Fruit fly (Drosophila melanogaster) whole organism, embryonic: Measurements from ENCODE around the gene mib2.

ENCODE experiments used
- Adf1 ChIP-seq: fragments of 200-800 bp; sonication (Bioruptor generic); IDR thresholded peaks from 2 replicates; pipeline ENCODE4 v1.3.6; 2022; ENCODE audit warnings: missing biosample characterization, missing genetic modification characterization
- B-H1 ChIP-seq: fragments of 200-800 bp; sonication (Bioruptor generic); IDR thresholded peaks from 3 replicates; pipeline ENCODE4 v1.3.6; 2022; ENCODE audit warnings: missing biosample characterization, missing genetic modification characterization
- Bdp1 ChIP-seq: fragments of 200-800 bp; sonication (Bioruptor generic); optimal IDR thresholded peaks from 3 replicates; lab custom pipeline; 2016; ENCODE audit warnings: missing biosample characterization, missing genetic modification characterization
- CG10462 ChIP-seq: fragments of 200-800 bp; sonication (Bioruptor generic); optimal IDR thresholded peaks from 2 replicates; lab custom pipeline; 2016; ENCODE audit warnings: missing biosample characterization, missing genetic modification characterization
- CG11696 ChIP-seq: fragments of 200-800 bp; sonication (Bioruptor generic); IDR thresholded peaks from 2 replicates; pipeline ENCODE4 v1.3.6; 2022; ENCODE audit warnings: missing biosample characterization, missing genetic modification characterization
- CG11723 ChIP-seq: fragments of 200-800 bp; sonication (Bioruptor generic); optimal IDR thresholded peaks from 2 replicates; lab custom pipeline; 2017; ENCODE audit warnings: missing biosample characterization, mild to moderate bottlenecking, missing genetic modification characterization
- CG12155 ChIP-seq: fragments of 200-800 bp; sonication (Bioruptor generic); optimal IDR thresholded peaks from 3 replicates; lab custom pipeline; 2016; ENCODE audit warnings: missing biosample characterization, missing genetic modification characterization
- CG14667 ChIP-seq: fragments of 200-800 bp; sonication (Bioruptor generic); IDR thresholded peaks from 2 replicates; pipeline ENCODE4 v1.3.6; 2022; ENCODE audit warnings: missing biosample characterization, missing genetic modification characterization
- CG14860 ChIP-seq: fragments of 200-800 bp; sonication (Bioruptor generic); IDR thresholded peaks from 3 replicates; pipeline ENCODE4 v1.3.6; 2022; ENCODE audit warnings: missing biosample characterization, missing genetic modification characterization; ENCODE audit not compliant: partially characterized antibody
- CG15514 ChIP-seq: fragments of 200-800 bp; sonication (Bioruptor generic); optimal IDR thresholded peaks from 3 replicates; lab custom pipeline; 2017; ENCODE audit warnings: missing biosample characterization, missing genetic modification characterization, mild to moderate bottlenecking, moderate library complexity, missing genetic modification reagents
- CG15601 ChIP-seq: fragments of 200-800 bp; sonication (Bioruptor generic); optimal IDR thresholded peaks from 3 replicates; lab custom pipeline; 2019; ENCODE audit warnings: missing biosample characterization, mild to moderate bottlenecking, missing genetic modification characterization, moderate library complexity
- CG17829 ChIP-seq: fragments of 200-800 bp; optimal IDR thresholded peaks from 2 replicates; lab custom pipeline; 2019; ENCODE audit warnings: missing biosample characterization, mild to moderate bottlenecking, missing genetic modification characterization, moderate library complexity
- CG1792 ChIP-seq: fragments of 200-800 bp; sonication (Bioruptor generic); optimal IDR thresholded peaks from 2 replicates; lab custom pipeline; 2016; ENCODE audit warnings: missing biosample characterization, missing genetic modification characterization
- CG18599 ChIP-seq: fragments of 200-800 bp; sonication (Bioruptor generic); optimal IDR thresholded peaks from 3 replicates; lab custom pipeline; 2017; ENCODE audit warnings: missing biosample characterization, missing genetic modification characterization, mild to moderate bottlenecking, moderate library complexity, missing genetic modification reagents
- CG2712 ChIP-seq: fragments of 200-800 bp; optimal IDR thresholded peaks from 3 replicates; lab custom pipeline; 2019; ENCODE audit warnings: missing biosample characterization, mild to moderate bottlenecking, missing genetic modification characterization, moderate library complexity
- CG3726 ChIP-seq: fragments of 200-800 bp; sonication (Bioruptor generic); IDR thresholded peaks from 3 replicates; pipeline ENCODE4, ENCODE4 v1.3.6; 2022; ENCODE audit warnings: missing biosample characterization, missing genetic modification characterization
- CG5180 ChIP-seq: fragments of 200-800 bp; sonication (Bioruptor generic); optimal IDR thresholded peaks from 3 replicates; lab custom pipeline; 2017; ENCODE audit warnings: missing biosample characterization, missing genetic modification characterization, mild to moderate bottlenecking, moderate library complexity, missing genetic modification reagents
- CG5953 ChIP-seq: fragments of 200-800 bp; sonication (Bioruptor generic); IDR thresholded peaks from 2 replicates; pipeline ENCODE4 v1.3.6; 2022; ENCODE audit warnings: missing biosample characterization, missing genetic modification characterization
- CG6854 ChIP-seq: fragments of 200-800 bp; sonication (Bioruptor generic); optimal IDR thresholded peaks from 3 replicates; lab custom pipeline; 2017; ENCODE audit warnings: missing biosample characterization, mild to moderate bottlenecking, missing genetic modification characterization
- CG7987 ChIP-seq: fragments of 200-800 bp; sonication (Bioruptor generic); optimal IDR thresholded peaks from 2 replicates; lab custom pipeline; 2018; ENCODE audit warnings: missing biosample characterization, mild to moderate bottlenecking, missing genetic modification characterization, moderate library complexity
- CG8290 ChIP-seq, 3 experiments: fragments of 200-800 bp; sonication (Bioruptor generic); optimal IDR thresholded peaks; 2 replicates each; lab custom pipeline; 2016 to 2019; ENCODE audit warnings: missing biosample characterization in 3 of 3, missing genetic modification characterization in 3 of 3, mild to moderate bottlenecking in 2 of 3, moderate library complexity in 1 of 3
- CG8359 ChIP-seq: fragments of 200-800 bp; sonication (Bioruptor generic); optimal IDR thresholded peaks from 2 replicates; lab custom pipeline; 2017; ENCODE audit warnings: missing biosample characterization, mild to moderate bottlenecking, missing genetic modification characterization, borderline replicate concordance
- CG8388 ChIP-seq: fragments of 200-800 bp; sonication (Bioruptor generic); optimal IDR thresholded peaks from 2 replicates; lab custom pipeline; 2019; ENCODE audit warnings: missing biosample characterization, mild to moderate bottlenecking, missing genetic modification characterization, moderate library complexity
- CkIIα-i1 ChIP-seq: fragments of 200-800 bp; sonication (Bioruptor generic); IDR thresholded peaks from 2 replicates; pipeline ENCODE4 v1.3.6; 2022; ENCODE audit warnings: missing biosample characterization, missing genetic modification characterization
- CrebB ChIP-seq: fragments of 200-800 bp; sonication (Bioruptor generic); optimal IDR thresholded peaks from 3 replicates; lab custom pipeline; 2018; ENCODE audit warnings: missing biosample characterization, mild to moderate bottlenecking, missing genetic modification characterization
- Ets97D ChIP-seq: fragments of 200-800 bp; sonication (Bioruptor generic); optimal IDR thresholded peaks from 3 replicates; lab custom pipeline; 2016; ENCODE audit warnings: missing biosample characterization, missing genetic modification characterization
- HLH4C ChIP-seq: fragments of 200-800 bp; sonication (Bioruptor generic); IDR thresholded peaks from 3 replicates; pipeline ENCODE4 v1.3.6; 2022; ENCODE audit warnings: missing biosample characterization, missing genetic modification characterization; ENCODE audit not compliant: partially characterized antibody
- HLH54F ChIP-seq: fragments of 200-800 bp; sonication (Bioruptor generic); optimal IDR thresholded peaks from 3 replicates; lab custom pipeline; 2016; ENCODE audit warnings: missing biosample characterization, missing genetic modification characterization
- HmgD ChIP-seq: fragments of 200-800 bp; sonication (Bioruptor generic); optimal IDR thresholded peaks from 3 replicates; lab custom pipeline; 2016; ENCODE audit warnings: missing biosample characterization, missing genetic modification characterization
- Hmr ChIP-seq: fragments of 200-800 bp; sonication (Bioruptor generic); optimal IDR thresholded peaks from 3 replicates; lab custom pipeline; 2017; ENCODE audit warnings: mild to moderate bottlenecking, missing biosample characterization, missing genetic modification reagents, missing genetic modification characterization
- MBD-R2 ChIP-seq: fragments of 200-800 bp; sonication (Bioruptor generic); IDR thresholded peaks from 2 replicates; pipeline ENCODE4 v1.3.6; 2022; ENCODE audit warnings: missing biosample characterization, missing genetic modification characterization
- MESR4 ChIP-seq: fragments of 200-800 bp; sonication (Bioruptor generic); optimal IDR thresholded peaks from 2 replicates; lab custom pipeline; 2018; ENCODE audit warnings: missing biosample characterization, mild to moderate bottlenecking, missing genetic modification characterization, moderate library complexity
- Optix ChIP-seq: fragments of 200-800 bp; sonication (Bioruptor generic); IDR thresholded peaks from 3 replicates; pipeline ENCODE4 v1.3.6; 2022; ENCODE audit warnings: missing biosample characterization, missing genetic modification characterization
- Ptx1 ChIP-seq: fragments of 200-800 bp; sonication (Bioruptor generic); IDR thresholded peaks from 2 replicates; pipeline ENCODE4 v1.3.6; 2022; ENCODE audit warnings: missing biosample characterization, missing genetic modification characterization
- Ravus ChIP-seq: fragments of 200-800 bp; sonication (Bioruptor generic); IDR thresholded peaks from 2 replicates; pipeline ENCODE4 v1.3.6; 2022; ENCODE audit warnings: missing biosample characterization, missing genetic modification characterization
- Sox100B ChIP-seq: fragments of 200-800 bp; sonication (Bioruptor generic); optimal IDR thresholded peaks from 3 replicates; lab custom pipeline; 2018; ENCODE audit warnings: missing biosample characterization, mild to moderate bottlenecking, missing genetic modification characterization
- YL-1 ChIP-seq: fragments of 200-800 bp; sonication (Bioruptor generic); optimal IDR thresholded peaks from 3 replicates; lab custom pipeline; 2017; ENCODE audit warnings: missing biosample characterization, mild to moderate bottlenecking, missing genetic modification characterization
- ap ChIP-seq: fragments of 200-800 bp; sonication (Bioruptor generic); IDR thresholded peaks from 2 replicates; pipeline ENCODE4 v1.3.6; 2022; ENCODE audit warnings: missing biosample characterization, missing genetic modification characterization
- dm ChIP-seq: fragments of 200-800 bp; sonication (Bioruptor generic); optimal IDR thresholded peaks from 3 replicates; lab custom pipeline; 2016; ENCODE audit warnings: missing biosample characterization, missing genetic modification characterization
- esg ChIP-seq: fragments of 200-800 bp; sonication (Bioruptor generic); conservative IDR thresholded peaks from 2 replicates; pipeline ENCODE4 v1.3.6; 2022; ENCODE audit warnings: missing biosample characterization, missing genetic modification characterization
- grn ChIP-seq: fragments of 200-800 bp; sonication (Bioruptor generic); optimal IDR thresholded peaks from 3 replicates; lab custom pipeline; 2017; ENCODE audit warnings: missing biosample characterization, missing genetic modification characterization
- pnt ChIP-seq: fragments of 200-800 bp; sonication (Bioruptor generic); optimal IDR thresholded peaks from 3 replicates; lab custom pipeline; 2016; ENCODE audit warnings: missing biosample characterization, missing genetic modification characterization
- psq ChIP-seq: fragments of 200-800 bp; sonication (Bioruptor generic); optimal IDR thresholded peaks from 2 replicates; lab custom pipeline; 2017; ENCODE audit warnings: missing biosample characterization, missing genetic modification characterization
- run ChIP-seq: fragments of 200-800 bp; sonication (Bioruptor generic); optimal IDR thresholded peaks from 3 replicates; lab custom pipeline; 2018; ENCODE audit warnings: missing biosample characterization, mild to moderate bottlenecking, missing genetic modification characterization
- so ChIP-seq: fragments of 200-800 bp; sonication (Bioruptor generic); IDR thresholded peaks from 3 replicates; pipeline ENCODE4 v1.3.6; 2022; ENCODE audit warnings: missing biosample characterization, missing genetic modification characterization
- usp ChIP-seq: fragments of >200 bp; optimal IDR thresholded peaks from 2 replicates; lab custom pipeline; 2017; ENCODE audit warnings: missing biosample characterization, missing genetic modification characterization
- vnd ChIP-seq: fragments of 200-800 bp; sonication (Bioruptor generic); IDR thresholded peaks from 3 replicates; pipeline ENCODE4 v1.3.6; 2022; ENCODE audit warnings: missing biosample characterization, missing genetic modification characterization; ENCODE audit not compliant: partially characterized antibody
- zfh1 ChIP-seq: fragments of 200-800 bp; sonication (Bioruptor generic); IDR thresholded peaks from 3 replicates; pipeline ENCODE4 v1.3.6; 2022; ENCODE audit warnings: missing biosample characterization, missing genetic modification characterization

Gene mib2

dm6 chr2L:19021278-19022220 is 12.7 kb upstream of the mib2 start (continued):
- TF ChIP-seq HmgD (GFP tag; lab: Kevin White, UChicago) = no peak
- TF ChIP-seq CG11723 (GFP tag; lab: Kevin White, UChicago) = peak; percentile 55
- TF ChIP-seq Sox100B = peak; percentile 86
- TF ChIP-seq CG1792 (GFP tag; lab: Kevin White, UChicago) = no peak
- TF ChIP-seq ap = peak; percentile 38; the same call in 1 of the 2 replicates
- peak; percentile 36 for TF ChIP-seq CG14667 (GFP tag; lab: Robert Waterston, UW)
- peak; percentile 74 for TF ChIP-seq esg
- TF ChIP-seq B-H1 = no peak
- peak; percentile 58 for TF ChIP-seq CG5180 (GFP tag; lab: Kevin White, UChicago)
- no peak for TF ChIP-seq CkIIα-i1 (GFP tag; lab: Robert Waterston, UW)
- peak; percentile 82 for TF ChIP-seq CG2712
- TF ChIP-seq vnd = no peak
- TF ChIP-seq run = peak; percentile 72
- TF ChIP-seq MESR4 (GFP tag; lab: Kevin White, UChicago) = peak; percentile 16
- TF ChIP-seq Ets97D (GFP tag; lab: Kevin White, UChicago) = no peak
- peak; percentile 28 for TF ChIP-seq CG8359
- TF ChIP-seq Optix (GFP tag; lab: Robert Waterston, UW) = no peak
- peak; percentile 77 for TF ChIP-seq CG8388 (GFP tag; lab: Kevin White, UChicago)
- peak; percentile 90 for TF ChIP-seq Hmr (GFP tag; lab: Kevin White, UChicago)
- peak; percentile 51 for TF ChIP-seq HLH54F
- no peak for TF ChIP-seq psq (GFP tag; lab: Kevin White, UChicago)
- TF ChIP-seq CrebB (tag; lab: Kevin White, UChicago) = peak; percentile 65
- no peak for TF ChIP-seq HLH4C (GFP tag; lab: Robert Waterston, UW)
- no peak for TF ChIP-seq CG3726 (GFP tag; lab: Robert Waterston, UW)
- peak; percentile 25 for TF ChIP-seq CG8290 (GFP tag; optimal IDR thresholded peaks at IDR 0.05; lab: Kevin White, UChicago)
- no peak for TF ChIP-seq CG8290 (tag; optimal IDR thresholded peaks at IDR 0.05; lab: Kevin White, UChicago)
- TF ChIP-seq pnt = peak; percentile 5
- TF ChIP-seq Adf1 (GFP tag; lab: Robert Waterston, UW) = peak; percentile 44; the same call in 1 of the 2 replicates
- peak; percentile 84 for TF ChIP-seq CG15601 (tag; lab: Kevin White, UChicago)
- peak; percentile 78; the same call in 2 of the 3 replicates for TF ChIP-seq so (GFP tag; lab: Robert Waterston, UW)
- TF ChIP-seq CG11696 (GFP tag; lab: Robert Waterston, UW) = no peak
- TF ChIP-seq CG6854 = peak; percentile 73
- TF ChIP-seq grn (GFP tag; lab: Kevin White, UChicago) = no peak
- TF ChIP-seq CG7987 (GFP tag; lab: Kevin White, UChicago) = peak; percentile 3
- 0 out of 2 replicates have a peak, but pooled peaks have one; percentile 24 for TF ChIP-seq MBD-R2 (GFP tag; lab: Robert Waterston, UW)
- no peak for TF ChIP-seq dm (GFP tag; lab: Kevin White, UChicago)
- no peak for TF ChIP-seq usp (GFP tag; lab: Kevin White, UChicago)
- peak; percentile 86 for TF ChIP-seq Ptx1 (GFP tag; lab: Robert Waterston, UW)
- peak; percentile 91 for TF ChIP-seq CG18599 (GFP tag; lab: Kevin White, UChicago)
- TF ChIP-seq Ravus (GFP tag; lab: Robert Waterston, UW) = no peak
- TF ChIP-seq CG15514 (GFP tag; lab: Kevin White, UChicago) = peak; percentile 43
- peak; percentile 75 for TF ChIP-seq CG17829 (tag; lab: Kevin White, UChicago)
- TF ChIP-seq CG5953 = no peak
- no peak for TF ChIP-seq CG14860 (GFP tag; lab: Robert Waterston, UW)
- peak; percentile 88 for TF ChIP-seq zfh1 (GFP tag; lab: Robert Waterston, UW)
- peak; percentile 8 for TF ChIP-seq YL-1
- TF ChIP-seq CG10462 (GFP tag; lab: Kevin White, UChicago) = peak; percentile 20
- TF ChIP-seq CG12155 (GFP tag; lab: Kevin White, UChicago) = peak; percentile 59
- peak; percentile 35 for TF ChIP-seq Bdp1 (GFP tag; lab: Kevin White, UChicago)
